Fruit fly (Drosophila melanogaster) whole organism: Measurements from ENCODE around the gene Cks85A.

Experiments
- CG8478 ChIP-seq: fragments of >200 bp; optimal IDR thresholded peaks from 2 replicates; lab custom pipeline; 2018; ENCODE audit warnings: inconsistent platforms
- Dll ChIP-seq: fragments of >200 bp; optimal IDR thresholded peaks from 2 replicates; lab custom pipeline; 2017
- EcR ChIP-seq, 2 experiments: fragments of >200 bp; optimal IDR thresholded peaks; 2 replicates each; lab custom pipeline; 2017; ENCODE audit warnings: missing biosample characterization in 2 of 2, missing genetic modification characterization in 2 of 2, missing genetic modification reagents in 2 of 2
- pan ChIP-seq: fragments of >200 bp; optimal IDR thresholded peaks from 2 replicates; lab custom pipeline; 2017
- psq ChIP-seq: fragments of >200 bp; optimal IDR thresholded peaks from 2 replicates; lab custom pipeline; 2017
- usp ChIP-seq: fragments of >200 bp; optimal IDR thresholded peaks from 2 replicates; lab custom pipeline; 2017; ENCODE audit warnings: missing biosample characterization, missing genetic modification characterization, mixed read lengths

Gene Cks85A

DNA sequence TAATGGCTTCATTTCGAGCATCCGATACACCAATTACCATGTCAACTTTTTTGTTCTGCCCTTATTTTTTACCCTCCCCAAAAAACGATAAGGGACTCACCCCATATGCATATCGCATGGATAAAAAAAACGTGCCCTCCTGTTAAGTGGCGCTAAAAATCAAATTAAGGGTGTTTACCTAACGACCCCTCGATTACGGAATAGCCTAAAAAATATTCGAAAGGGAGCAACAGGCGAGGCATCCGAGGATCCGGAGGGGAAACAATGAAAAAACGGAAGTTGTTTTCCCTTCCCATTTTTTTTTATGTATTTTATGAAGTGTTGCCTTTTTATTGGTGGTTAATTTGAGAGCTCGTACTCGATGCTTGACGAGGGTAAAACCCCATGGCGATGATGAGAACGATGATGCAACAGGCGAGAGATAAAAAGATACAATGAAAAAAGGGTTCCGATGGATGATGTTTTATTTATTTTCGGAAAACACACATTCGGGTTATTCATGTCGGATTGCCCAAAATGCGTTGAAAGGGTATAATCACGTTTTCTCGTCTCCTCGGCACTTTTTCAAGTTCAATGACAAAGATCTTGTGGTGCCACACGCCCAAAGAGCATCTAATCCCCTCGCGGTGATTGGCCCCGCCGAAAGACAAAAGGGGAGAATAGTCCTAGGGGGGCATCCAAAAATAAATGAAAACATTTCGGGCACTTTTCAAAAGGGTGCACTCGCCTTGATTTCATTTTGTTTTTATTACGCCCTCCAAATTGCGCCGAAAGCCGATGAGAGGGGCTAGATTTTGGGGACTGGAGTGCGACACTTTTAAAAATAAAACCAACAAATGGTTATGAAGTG, 33.7 kb downstream of the Cks85A start, which contains the start of gene CG44227:
CG44227 (minus strand) TSS at position 849 of the 850 bp plus-strand sequence.
- TF ChIP-seq CG8478 (lab: Kevin White, UChicago) = no peak

DNA sequence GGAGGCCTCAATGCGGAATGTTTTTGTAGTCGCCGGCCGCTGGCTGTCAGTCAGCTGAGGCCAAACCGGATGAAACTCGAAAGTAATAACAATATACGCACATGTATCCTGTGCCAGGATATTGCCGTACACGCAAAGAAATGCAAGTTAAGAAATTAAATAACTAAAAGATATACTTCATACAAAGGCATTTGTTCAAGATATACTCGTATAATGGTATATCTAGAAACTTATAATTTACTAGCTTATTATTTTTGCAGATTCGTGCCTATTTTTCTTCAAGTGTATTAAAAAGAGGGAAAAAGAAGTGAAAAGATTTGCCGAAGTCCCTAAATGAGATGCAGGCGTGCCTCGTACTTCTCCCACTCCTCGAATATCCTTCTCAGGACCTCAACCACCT, 35.0 kb downstream of the Cks85A start:
- TF ChIP-seq pan (no peak), psq (lab: Kevin White, UChicago) (no peak), Dll (lab: Kevin White, UChicago) (no peak), CG8478 (lab: Kevin White, UChicago) (no peak), EcR (GFP tag; optimal IDR thresholded peaks at IDR 0.05; lab: Kevin White, UChicago) (no peak), usp (GFP tag; lab: Kevin White, UChicago) (no peak)

DNA sequence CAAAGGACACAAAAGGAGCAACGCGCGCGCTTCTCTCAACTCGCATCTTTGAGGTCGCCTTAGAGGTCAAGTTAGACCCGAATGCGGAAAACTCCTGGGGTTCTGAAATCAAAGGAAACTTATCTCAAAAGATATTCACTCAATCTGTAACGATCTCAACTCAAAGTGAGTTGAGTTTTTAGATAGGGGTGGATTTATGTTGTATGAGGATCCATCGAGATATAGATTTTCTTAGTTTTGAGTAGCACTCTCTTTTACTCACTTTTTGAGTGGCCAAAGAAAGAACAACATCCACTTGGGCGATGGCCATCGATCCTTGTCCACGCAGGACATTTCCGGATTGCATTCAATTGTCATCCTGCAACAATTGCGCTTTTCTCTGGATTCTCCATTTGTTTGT, 37.6 kb downstream of the Cks85A start:
- TF ChIP-seq usp (GFP tag; lab: Kevin White, UChicago) (no peak), psq (lab: Kevin White, UChicago) (no peak), CG8478 (lab: Kevin White, UChicago) (no peak), pan (no peak), Dll (lab: Kevin White, UChicago) (no peak), EcR (GFP tag; optimal IDR thresholded peaks at IDR 0.05; lab: Kevin White, UChicago) (no peak)

DNA sequence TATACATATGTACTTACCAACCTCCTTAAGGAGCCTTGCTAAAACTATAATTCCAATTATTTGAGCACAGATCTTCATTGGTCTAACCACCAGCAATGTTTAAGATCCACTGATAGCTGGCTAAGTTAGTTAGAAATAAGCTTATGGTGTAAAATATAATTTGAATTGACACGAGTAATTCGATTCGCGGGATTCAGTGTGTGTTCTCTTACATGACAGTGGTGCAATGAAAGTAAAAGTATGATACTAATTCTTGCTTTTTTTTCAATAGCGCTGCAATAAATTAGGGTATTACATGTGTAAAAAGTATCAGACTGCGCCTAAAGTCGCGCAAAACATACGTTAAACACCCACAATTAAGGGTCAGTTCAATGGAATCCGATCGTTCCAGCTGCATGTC, 38.3 kb downstream of the Cks85A start, which contains the start of gene CG33325:
CG33325 (minus strand) TSS at position 101 of the 400 bp plus-strand sequence.
- TF ChIP-seq psq (lab: Kevin White, UChicago) = no peak
- no peak for TF ChIP-seq usp (GFP tag; lab: Kevin White, UChicago)
- no peak for TF ChIP-seq CG8478 (lab: Kevin White, UChicago)
- TF ChIP-seq pan = no peak
- TF ChIP-seq EcR (GFP tag; optimal IDR thresholded peaks at IDR 0.05; lab: Kevin White, UChicago) = no peak
- TF ChIP-seq Dll (lab: Kevin White, UChicago) = no peak

DNA sequence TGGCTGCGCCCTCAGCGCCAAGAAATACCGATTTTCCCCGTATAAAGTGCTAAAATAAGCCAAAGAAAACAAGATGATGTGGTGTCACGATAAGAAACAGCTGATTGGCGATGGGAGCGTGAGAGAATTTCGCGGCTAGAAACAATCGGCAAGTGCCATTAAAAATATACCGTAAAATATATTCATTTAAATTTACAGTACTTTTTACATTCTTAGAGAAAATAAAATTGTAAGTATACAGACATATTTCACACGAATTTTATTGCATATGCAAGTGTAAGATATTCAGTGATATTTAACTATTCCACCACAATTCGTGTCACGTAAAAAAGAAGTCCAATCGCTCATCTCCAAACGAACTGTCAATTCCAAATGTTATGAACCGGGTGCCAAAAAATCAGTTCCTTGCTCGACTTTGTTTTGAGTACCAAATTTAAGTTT, 41.7 kb downstream of the Cks85A start, which contains the start of the genes Unc50, CG11755 and CG8043:
Unc50 (minus strand) TSS at position 54 of the 441 bp plus-strand sequence.
CG11755 (plus strand) TSS at position 356 of the 441 bp plus-strand sequence.
CG8043 (plus strand) TSS at position 356 of the 441 bp plus-strand sequence.
- no peak for TF ChIP-seq EcR (GFP tag; optimal IDR thresholded peaks at IDR 0.05; lab: Kevin White, UChicago)
- TF ChIP-seq usp (GFP tag; lab: Kevin White, UChicago) = no peak
- TF ChIP-seq CG8478 (lab: Kevin White, UChicago) = no peak
- TF ChIP-seq Dll (lab: Kevin White, UChicago) = no peak
- no peak for TF ChIP-seq pan
- TF ChIP-seq psq (lab: Kevin White, UChicago) = no peak

DNA sequence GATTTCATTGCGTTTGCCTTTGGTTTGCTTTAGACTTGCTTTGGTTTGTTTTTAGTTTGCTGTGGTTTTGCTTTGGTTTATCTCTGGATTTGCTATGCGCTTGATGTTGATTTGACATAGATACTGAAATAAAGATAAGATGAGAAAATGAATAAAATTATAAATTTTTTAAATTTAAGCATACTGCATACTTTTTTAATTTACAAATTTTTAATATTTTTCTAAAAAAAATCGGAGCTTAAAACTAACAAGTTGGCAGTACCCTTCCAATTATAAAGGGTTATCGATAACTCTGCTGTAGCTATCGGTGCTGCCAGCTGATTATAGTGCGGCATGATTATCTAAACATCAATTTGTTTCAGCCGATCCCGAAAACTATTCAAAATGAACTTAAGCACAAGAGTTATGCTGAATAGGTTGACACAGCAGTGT, 44.4 kb downstream of the Cks85A start, which contains the start of gene mRpL19:
mRpL19 (plus strand) TSS at position 307 of the 432 bp plus-strand sequence.
- no peak for TF ChIP-seq Dll (lab: Kevin White, UChicago)
- no peak for TF ChIP-seq pan
- TF ChIP-seq usp (GFP tag; lab: Kevin White, UChicago) = no peak
- TF ChIP-seq EcR (GFP tag; optimal IDR thresholded peaks at IDR 0.05; lab: Kevin White, UChicago) = no peak
- no peak for TF ChIP-seq CG8478 (lab: Kevin White, UChicago)
- no peak for TF ChIP-seq psq (lab: Kevin White, UChicago)

DNA sequence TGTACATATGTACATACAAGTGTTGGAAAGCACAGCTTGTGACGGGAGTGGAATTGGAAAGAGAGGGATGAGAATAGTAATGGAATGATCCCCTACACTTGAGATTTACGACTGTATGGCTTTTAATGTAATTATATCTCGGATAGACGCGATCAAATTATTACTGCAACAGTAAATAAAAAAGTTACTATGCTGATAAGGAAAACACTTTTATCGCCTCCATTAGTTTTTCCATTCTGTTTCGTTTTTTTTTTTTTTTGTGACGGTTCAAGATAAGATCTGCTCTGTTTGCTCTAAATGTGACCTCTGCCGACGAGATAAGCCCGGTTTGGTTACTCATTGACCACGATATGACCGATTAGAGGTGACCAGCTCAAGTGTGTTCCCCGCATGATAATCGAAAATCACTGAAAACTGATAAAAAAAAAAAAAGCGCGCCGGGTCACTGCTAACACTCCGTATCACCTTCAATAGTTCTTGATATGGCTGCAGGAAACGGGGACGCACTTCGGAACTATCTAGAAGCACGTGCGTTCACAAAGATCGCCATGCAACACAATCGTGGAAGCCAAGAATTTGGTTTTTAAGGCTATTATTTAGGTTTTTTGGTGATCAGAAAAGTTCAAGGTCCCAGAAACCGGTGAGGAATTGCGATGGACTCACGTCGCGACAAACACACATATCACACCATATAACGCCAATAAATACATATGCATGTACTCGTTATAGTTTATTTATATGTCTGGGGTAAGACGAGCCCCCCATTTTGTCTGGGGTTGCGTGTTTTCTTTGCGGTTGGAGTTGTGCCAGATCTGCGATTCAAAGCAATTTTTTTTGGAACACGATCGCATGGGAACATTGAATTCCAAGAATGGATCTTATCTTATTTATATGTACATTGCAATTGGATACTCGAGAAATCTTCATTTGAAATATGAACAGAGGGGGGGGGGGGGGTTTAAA, 47.4 kb downstream of the Cks85A start, which contains the start of gene p:
p (minus strand) TSS at position 156 of the 963 bp plus-strand sequence.
- TF ChIP-seq pan = no peak
- TF ChIP-seq CG8478 (lab: Kevin White, UChicago) = no peak
- TF ChIP-seq Dll (lab: Kevin White, UChicago) = no peak
- no peak for TF ChIP-seq EcR (GFP tag; optimal IDR thresholded peaks at IDR 0.05; lab: Kevin White, UChicago)
- TF ChIP-seq usp (GFP tag; lab: Kevin White, UChicago) = no peak
- TF ChIP-seq psq (lab: Kevin White, UChicago) = no peak

DNA sequence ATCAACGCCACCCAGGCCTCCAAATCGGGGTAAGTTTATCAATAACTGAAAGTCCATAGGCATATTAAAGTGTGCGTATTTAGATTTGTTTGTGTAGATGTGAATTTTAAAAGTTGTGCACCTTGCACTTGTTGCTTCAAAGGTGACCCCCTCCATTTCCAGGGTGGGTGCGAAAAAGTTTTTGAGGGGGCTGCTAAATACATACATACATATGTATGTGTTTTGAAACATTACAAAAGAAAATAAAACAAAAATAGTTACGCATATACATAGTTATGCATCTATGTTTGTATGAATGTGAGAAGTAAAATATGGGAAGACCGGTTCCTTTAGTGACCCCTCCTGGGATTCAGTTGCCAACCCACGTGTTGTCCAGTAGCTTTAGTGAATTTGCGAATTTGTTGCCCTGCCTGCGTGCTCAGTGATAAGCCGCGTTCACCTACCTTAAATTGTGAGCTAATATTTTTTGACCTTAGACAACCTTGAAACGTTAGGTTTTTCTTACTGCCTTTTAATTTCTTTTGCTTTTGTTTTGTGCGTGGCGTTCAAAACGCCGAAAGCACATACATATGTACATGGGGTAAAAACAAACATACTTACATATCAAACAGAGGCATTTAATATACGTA, 48.2 kb downstream of the Cks85A start:
- TF ChIP-seq CG8478 (lab: Kevin White, UChicago) (no peak), usp (GFP tag; lab: Kevin White, UChicago) (no peak), pan (peak; percentile 58)

DNA sequence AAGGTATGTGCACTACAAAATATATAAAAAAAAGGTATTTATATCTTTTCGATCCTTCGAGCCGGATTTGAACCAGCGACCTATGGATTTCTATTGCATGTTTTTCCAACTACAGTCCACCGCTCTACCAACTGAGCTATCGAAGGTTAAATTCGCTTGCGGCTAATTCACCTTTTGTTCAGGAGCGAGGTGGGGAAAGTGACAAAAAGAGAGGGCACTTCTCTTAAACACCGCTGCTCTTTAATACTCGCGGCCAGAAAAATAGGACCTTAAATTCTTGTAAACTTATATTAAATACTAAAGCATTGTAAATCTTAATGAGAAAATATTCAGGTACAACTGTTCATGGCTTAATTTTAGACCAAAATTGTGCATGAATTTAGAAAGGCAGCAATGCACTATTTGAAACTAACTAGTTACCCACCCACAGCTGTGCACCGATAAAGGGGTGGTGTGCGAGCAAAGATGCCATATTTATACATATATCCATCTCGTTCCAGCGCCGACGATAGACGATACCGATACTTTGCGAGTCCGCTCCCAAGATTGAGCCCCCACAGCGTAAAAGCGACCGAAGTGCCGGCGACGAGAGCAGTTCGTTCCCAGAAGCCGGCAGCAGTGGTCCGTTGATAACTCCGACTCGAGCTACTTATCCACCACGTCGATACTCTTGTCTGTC, 49.1 kb downstream of the Cks85A start:
- peak; percentile 38 for TF ChIP-seq CG8478 (lab: Kevin White, UChicago)
- no peak for TF ChIP-seq psq (lab: Kevin White, UChicago)
